Worm (Caenorhabditis elegans) whole organism, mixed stage, embryonic: ENCODE data around the gene Y49F6C.2.

Experiments
- nhr-2 ChIP-seq: fragments of 150-350 bp; optimal IDR thresholded peaks from 2 replicates; lab custom pipeline; 2014; ENCODE audit warnings: missing biosample characterization, missing genetic modification characterization
- nhr-237 ChIP-seq: fragments of 150-350 bp; optimal IDR thresholded peaks from 2 replicates; lab custom pipeline; 2014; ENCODE audit warnings: missing biosample characterization, missing genetic modification characterization
- pha-4 ChIP-seq: fragments of 150-350 bp; optimal IDR thresholded peaks from 2 replicates; lab custom pipeline; 2018; ENCODE audit warnings: missing biosample characterization, missing genetic modification reagents, missing genetic modification characterization

DNA sequence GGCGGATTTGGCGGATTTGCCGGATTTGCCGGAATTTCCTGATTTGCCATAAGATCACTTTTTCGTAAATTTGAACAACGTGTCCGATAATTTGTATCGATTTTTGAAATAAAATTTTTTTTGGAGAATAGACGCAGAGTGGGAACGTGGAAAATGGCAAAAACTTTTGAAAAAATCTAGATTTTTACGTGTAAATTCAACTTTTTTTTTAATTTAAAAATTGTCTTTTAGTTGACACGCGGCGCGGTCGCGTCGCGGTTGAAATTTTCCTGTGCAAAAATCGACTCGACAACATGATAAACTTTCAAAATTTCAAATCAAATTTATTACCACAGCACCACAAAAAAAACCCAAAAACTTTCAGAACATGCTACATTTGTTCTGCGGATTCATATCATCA, 17.1 kb downstream of the Y49F6C.2 start, which contains the start of gene nep-20:
- TF ChIP-seq nhr-2 = no peak
- TF ChIP-seq pha-4 = no peak
- TF ChIP-seq nhr-237 (tag; lab: Kevin White, UChicago) = no peak
